Fruit fly (Drosophila melanogaster) Kc167 (cell line): ENCODE data around the gene LSm3.

Experiments
- Sin3A ChIP-seq: fragments of >200 bp; optimal IDR thresholded peaks from 2 replicates; lab custom pipeline; 2018; ENCODE audit warnings: missing external identifiers
- insv ChIP-seq: fragments of >200 bp; optimal IDR thresholded peaks from 3 replicates; lab custom pipeline; 2018; ENCODE audit warnings: missing external identifiers
- psq ChIP-seq: fragments of >200 bp; optimal IDR thresholded peaks from 2 replicates; lab custom pipeline; 2017; ENCODE audit warnings: missing external identifiers

dm6 chr3R:24031019-24031824 is 35.2 kb downstream of the LSm3 start:
- no peak for TF ChIP-seq psq (lab: Kevin White, UChicago)
- no peak for TF ChIP-seq Sin3A (lab: Kevin White, UChicago)
- TF ChIP-seq insv (lab: Kevin White, UChicago), result no peak
